ENCODE assay signal across 4 worm cellular contexts in genomic region chrII:15263054-15263755, ce11.
TF ChIP-seq lines count a peak whose summit lies in the region.

No protein-coding gene starts in this region.

TF ChIP-seq in whole organism, L2 larva, 48 proteins besides CTCF, POLR2A, EP300 and RAD21 (continued from another document):
- TF ChIP-seq C34F6.9 (tag; optimal IDR thresholded peaks at IDR 0.05; lab: Kevin White, UChicago) (peak; percentile 50), alr-1 (tag; optimal IDR thresholded peaks at IDR 0.05; lab: Kevin White, UChicago) (no peak), nhr-23 (tag; optimal IDR thresholded peaks at IDR 0.05; lab: Kevin White, UChicago) (no peak), blmp-1 (tag; optimal IDR thresholded peaks at IDR 0.05; lab: Kevin White, UChicago; ENCODE audit: insufficient read depth) (peak; percentile 82), fos-1 (tag; optimal IDR thresholded peaks at IDR 0.05; lab: Kevin White, UChicago) (peak; percentile 89)

TF ChIP-seq in whole organism, L4 larva, 104 proteins besides CTCF, POLR2A, EP300 and RAD21 (continued from another document and continues in another):
- peak; percentile 17 for TF ChIP-seq dpl-1 (GFP tag; optimal IDR thresholded peaks at IDR 0.05; lab: Kevin White, UChicago)
- no peak for TF ChIP-seq R02D3.7 (tag; optimal IDR thresholded peaks at IDR 0.05; lab: Kevin White, UChicago)
- TF ChIP-seq hmg-1.1 (GFP tag; IDR thresholded peaks at IDR 0.05; lab: Robert Waterston, UW), result peak; percentile 68
- TF ChIP-seq egl-27 (tag; optimal IDR thresholded peaks at IDR 0.05; lab: Kevin White, UChicago), result no peak
- TF ChIP-seq lsy-2 (tag; optimal IDR thresholded peaks at IDR 0.05; lab: Kevin White, UChicago), result peak in 1 of 2 experiments; percentile 55
- TF ChIP-seq F26F4.8 (GFP tag; conservative IDR thresholded peaks at IDR 0.05; lab: Robert Waterston, UW), result no peak
- TF ChIP-seq cey-2 (tag; optimal IDR thresholded peaks at IDR 0.05; lab: Kevin White, UChicago; ENCODE audit: borderline replicate concordance, insufficient read depth), result peak; percentile 45
- no peak for TF ChIP-seq spr-3 (GFP tag; optimal IDR thresholded peaks at IDR 0.05; lab: Kevin White, UChicago)
- TF ChIP-seq Y48G9A.11 (GFP tag; IDR thresholded peaks at IDR 0.05; lab: Robert Waterston, UW), result no peak
- peak; percentile 53 for TF ChIP-seq rbr-2 (tag; optimal IDR thresholded peaks at IDR 0.05; lab: Kevin White, UChicago)
- TF ChIP-seq mes-2 (tag; optimal IDR thresholded peaks at IDR 0.05; lab: Kevin White, UChicago; ENCODE audit: poor library complexity, severe bottlenecking), result peak; percentile 54
- TF ChIP-seq lin-29 (GFP tag; IDR thresholded peaks at IDR 0.05; lab: Robert Waterston, UW), result no peak
- no peak for TF ChIP-seq ceh-44 (GFP tag; IDR thresholded peaks at IDR 0.05; lab: Robert Waterston, UW)
- peak; percentile 41 for TF ChIP-seq ztf-7 (tag; optimal IDR thresholded peaks at IDR 0.05; lab: Kevin White, UChicago)
- no peak for TF ChIP-seq skn-1 (tag; optimal IDR thresholded peaks at IDR 0.05; lab: Kevin White, UChicago)
- TF ChIP-seq vab-7 (GFP tag; IDR thresholded peaks at IDR 0.05; lab: Robert Waterston, UW), result no peak
- TF ChIP-seq mdl-1 (tag; optimal IDR thresholded peaks at IDR 0.05; lab: Kevin White, UChicago), result peak; percentile 65 to 86
- peak; percentile 19 for TF ChIP-seq ceh-28 (tag; optimal IDR thresholded peaks at IDR 0.05; lab: Kevin White, UChicago)
- TF ChIP-seq lim-7 (GFP tag; IDR thresholded peaks at IDR 0.05; lab: Robert Waterston, UW), result no peak
- no peak for TF ChIP-seq daf-8 (GFP tag; IDR thresholded peaks at IDR 0.05; lab: Robert Waterston, UW)
- TF ChIP-seq duxl-1 (tag; optimal IDR thresholded peaks at IDR 0.05; lab: Kevin White, UChicago; ENCODE audit: poor library complexity), result peak; percentile 53
- peak; percentile 64 for TF ChIP-seq set-16 (GFP tag; IDR thresholded peaks at IDR 0.05; lab: Robert Waterston, UW)
- TF ChIP-seq ZK546.5 (tag; optimal IDR thresholded peaks at IDR 0.05; lab: Kevin White, UChicago), result no peak
- no peak for TF ChIP-seq ceh-62 (tag; optimal IDR thresholded peaks at IDR 0.05; lab: Kevin White, UChicago)
- peak; percentile 89 for TF ChIP-seq mxl-3 (GFP tag; optimal IDR thresholded peaks at IDR 0.05; lab: Kevin White, UChicago)
- TF ChIP-seq madf-9 (GFP tag; conservative IDR thresholded peaks at IDR 0.05; lab: Robert Waterston, UW), result peak; percentile 97
- TF ChIP-seq spr-1 (tag; optimal IDR thresholded peaks at IDR 0.05; lab: Kevin White, UChicago), result peak; percentile 63
- no peak for TF ChIP-seq zip-2 (tag; optimal IDR thresholded peaks at IDR 0.05; lab: Kevin White, UChicago)
- TF ChIP-seq aha-1 (tag; lab: Kevin White, UChicago), result peak; percentile 98
- TF ChIP-seq ces-1 (GFP tag; optimal IDR thresholded peaks at IDR 0.05; lab: Kevin White, UChicago), result no peak
- no peak for TF ChIP-seq fos-1 (tag; optimal IDR thresholded peaks at IDR 0.05; lab: Kevin White, UChicago)
- peak; percentile 96 for TF ChIP-seq hlh-11 (tag; optimal IDR thresholded peaks at IDR 0.05; lab: Kevin White, UChicago)
- TF ChIP-seq dve-1 (tag; optimal IDR thresholded peaks at IDR 0.05; lab: Kevin White, UChicago; ENCODE audit: insufficient read depth), result peak; percentile 89
- TF ChIP-seq arid-1 (GFP tag; conservative IDR thresholded peaks at IDR 0.05; lab: Robert Waterston, UW), result peak; percentile 5; the same call in 1 of the 2 replicates
- peak; percentile 83 for TF ChIP-seq nhr-28 (tag; optimal IDR thresholded peaks at IDR 0.05; lab: Kevin White, UChicago)
- peak; percentile 70 for TF ChIP-seq nhr-6 (tag; optimal IDR thresholded peaks at IDR 0.05; lab: Kevin White, UChicago)
- TF ChIP-seq egl-43 (GFP tag; IDR thresholded peaks at IDR 0.05; lab: Robert Waterston, UW), result peak; percentile 73
- TF ChIP-seq lin-13 (GFP tag; optimal IDR thresholded peaks at IDR 0.05; lab: Kevin White, UChicago), result peak; percentile 57
- TF ChIP-seq mep-1 (tag; optimal IDR thresholded peaks at IDR 0.05; lab: Kevin White, UChicago), result peak; percentile 82
- TF ChIP-seq snpc-1.2 (GFP tag; IDR thresholded peaks at IDR 0.05; lab: Robert Waterston, UW), result no peak
- peak; percentile 86 for TF ChIP-seq hlh-30 (tag; optimal IDR thresholded peaks at IDR 0.05; lab: Kevin White, UChicago; ENCODE audit: insufficient read depth)
- TF ChIP-seq mdt-29 (GFP tag; IDR thresholded peaks at IDR 0.05; lab: Robert Waterston, UW), result no peak

TF ChIP-seq in whole organism, late embryonic, 69 proteins besides CTCF, POLR2A, EP300 and RAD21 (continued from another document):
- no peak for TF ChIP-seq pag-3 (tag; optimal IDR thresholded peaks at IDR 0.05; lab: Kevin White, UChicago; ENCODE audit: borderline replicate concordance)
- TF ChIP-seq ceh-48 (tag; optimal IDR thresholded peaks at IDR 0.05; lab: Kevin White, UChicago), result no peak
- no peak for TF ChIP-seq hlh-15 (tag; optimal IDR thresholded peaks at IDR 0.05; lab: Kevin White, UChicago)
- peak; percentile 39 for TF ChIP-seq unc-55 (GFP tag; optimal IDR thresholded peaks at IDR 0.05; lab: Kevin White, UChicago)
- TF ChIP-seq tbx-7 (tag; optimal IDR thresholded peaks at IDR 0.05; lab: Kevin White, UChicago), result no peak
- no peak for TF ChIP-seq fkh-10 (GFP tag; optimal IDR thresholded peaks at IDR 0.05; lab: Kevin White, UChicago)
- no peak for TF ChIP-seq nhr-232 (tag; optimal IDR thresholded peaks at IDR 0.05; lab: Kevin White, UChicago)
- no peak for TF ChIP-seq gmeb-2 (tag; optimal IDR thresholded peaks at IDR 0.05; lab: Kevin White, UChicago)
- no peak for TF ChIP-seq pha-4 (tag; optimal IDR thresholded peaks at IDR 0.05; lab: Kevin White, UChicago)
- TF ChIP-seq ceh-34 (tag; optimal IDR thresholded peaks at IDR 0.05; lab: Kevin White, UChicago), result peak; percentile 93
- no peak for TF ChIP-seq madf-2 (tag; optimal IDR thresholded peaks at IDR 0.05; lab: Kevin White, UChicago)
- peak; percentile 58 for TF ChIP-seq ets-4 (tag; optimal IDR thresholded peaks at IDR 0.05; lab: Kevin White, UChicago)
- TF ChIP-seq odd-2 (tag; optimal IDR thresholded peaks at IDR 0.05; lab: Kevin White, UChicago), result no peak
- peak; percentile 18 for TF ChIP-seq ceh-6 (GFP tag; optimal IDR thresholded peaks at IDR 0.05; lab: Kevin White, UChicago)
- peak; percentile 64 for TF ChIP-seq rnt-1 (tag; optimal IDR thresholded peaks at IDR 0.05; lab: Kevin White, UChicago)
- peak; percentile 10 for TF ChIP-seq dmd-4 (tag; optimal IDR thresholded peaks at IDR 0.05; lab: Kevin White, UChicago; ENCODE audit: borderline replicate concordance)
- no peak for TF ChIP-seq ceh-14 (tag; optimal IDR thresholded peaks at IDR 0.05; lab: Kevin White, UChicago)
- no peak for TF ChIP-seq che-1 (tag; optimal IDR thresholded peaks at IDR 0.05; lab: Kevin White, UChicago)
- TF ChIP-seq ceh-2 (tag; optimal IDR thresholded peaks at IDR 0.05; lab: Kevin White, UChicago), result peak; percentile 36
- no peak for TF ChIP-seq hlh-13 (GFP tag; optimal IDR thresholded peaks at IDR 0.05; lab: Kevin White, UChicago)
- no peak for TF ChIP-seq ceh-45 (GFP tag; IDR thresholded peaks at IDR 0.05; lab: Robert Waterston, UW)
- TF ChIP-seq mec-3 (tag; optimal IDR thresholded peaks at IDR 0.05; lab: Kevin White, UChicago; ENCODE audit: borderline replicate concordance), result no peak
- no peak for TF ChIP-seq fax-1 (tag; optimal IDR thresholded peaks at IDR 0.05; lab: Kevin White, UChicago)
- no peak for TF ChIP-seq K02D7.2 (tag; optimal IDR thresholded peaks at IDR 0.05; lab: Kevin White, UChicago)
- no peak for TF ChIP-seq ceh-22 (tag; optimal IDR thresholded peaks at IDR 0.05; lab: Kevin White, UChicago)
- TF ChIP-seq unc-86 (tag; optimal IDR thresholded peaks at IDR 0.05; lab: Kevin White, UChicago), result no peak
- TF ChIP-seq lim-6 (tag; optimal IDR thresholded peaks at IDR 0.05; lab: Kevin White, UChicago), result no peak
- TF ChIP-seq nhr-11 (tag; optimal IDR thresholded peaks at IDR 0.05; lab: Kevin White, UChicago), result no peak
- TF ChIP-seq zip-5 (tag; optimal IDR thresholded peaks at IDR 0.05; lab: Kevin White, UChicago), result no peak
- peak; percentile 82 for TF ChIP-seq ceh-31 (tag; optimal IDR thresholded peaks at IDR 0.05; lab: Kevin White, UChicago)
- TF ChIP-seq eyg-1 (tag; optimal IDR thresholded peaks at IDR 0.05; lab: Kevin White, UChicago), result peak; percentile 32
- TF ChIP-seq ttx-3 (tag; optimal IDR thresholded peaks at IDR 0.05; lab: Kevin White, UChicago), result no peak
- TF ChIP-seq ztf-16 (tag; optimal IDR thresholded peaks at IDR 0.05; lab: Kevin White, UChicago), result peak; percentile 34
- peak; percentile 60 for TF ChIP-seq F13H6.1 (tag; optimal IDR thresholded peaks at IDR 0.05; lab: Kevin White, UChicago)
- no peak for TF ChIP-seq syd-9 (tag; optimal IDR thresholded peaks at IDR 0.05; lab: Kevin White, UChicago)
- no peak for TF ChIP-seq elt-4 (tag; optimal IDR thresholded peaks at IDR 0.05; lab: Kevin White, UChicago)
- TF ChIP-seq ceh-24 (tag; optimal IDR thresholded peaks at IDR 0.05; lab: Kevin White, UChicago), result no peak
- TF ChIP-seq hlh-30 (tag; optimal IDR thresholded peaks at IDR 0.05; lab: Kevin White, UChicago; ENCODE audit: insufficient read depth), result peak; percentile 71
- TF ChIP-seq hlh-6 (tag; optimal IDR thresholded peaks at IDR 0.05; lab: Kevin White, UChicago), result no peak
- TF ChIP-seq sox-2 (GFP tag; IDR thresholded peaks at IDR 0.05; lab: Robert Waterston, UW), result no peak
- no peak for TF ChIP-seq npax-4 (tag; optimal IDR thresholded peaks at IDR 0.05; lab: Kevin White, UChicago)
- TF ChIP-seq ahr-1 (tag; optimal IDR thresholded peaks at IDR 0.05; lab: Kevin White, UChicago), result no peak
- TF ChIP-seq ama-1 (optimal IDR thresholded peaks at IDR 0.05; lab: Kevin White, UChicago), result no peak
- TF ChIP-seq nfya-1 (tag; optimal IDR thresholded peaks at IDR 0.05; lab: Kevin White, UChicago), result peak; percentile 82
TF ChIP-seq in whole organism, late embryonic: peak in this region for 25.

TF ChIP-seq in whole organism, mixed stage, embryonic, 35 proteins besides CTCF, POLR2A, EP300 and RAD21 (continued from another document):
- TF ChIP-seq ham-2 (GFP tag; optimal IDR thresholded peaks at IDR 0.05; lab: Kevin White, UChicago) (peak; percentile 98), sem-2 (GFP tag; optimal IDR thresholded peaks at IDR 0.05; lab: Kevin White, UChicago) (peak; percentile 33), nhr-237 (tag; optimal IDR thresholded peaks at IDR 0.05; lab: Kevin White, UChicago) (peak; percentile 66), ceh-43 (GFP tag; optimal IDR thresholded peaks at IDR 0.05; lab: Kevin White, UChicago) (no peak)
TF ChIP-seq in whole organism, mixed stage, embryonic: peak in this region for 15.
